Worm (Caenorhabditis elegans): ENCODE measurements around the gene srh-140.
"Not testable (repeated sequence)": the region's sequence is repeated elsewhere in the genome, so short reads cannot be mapped to it uniquely, and the experiment has no call there.

srh-140 gene

DNA sequence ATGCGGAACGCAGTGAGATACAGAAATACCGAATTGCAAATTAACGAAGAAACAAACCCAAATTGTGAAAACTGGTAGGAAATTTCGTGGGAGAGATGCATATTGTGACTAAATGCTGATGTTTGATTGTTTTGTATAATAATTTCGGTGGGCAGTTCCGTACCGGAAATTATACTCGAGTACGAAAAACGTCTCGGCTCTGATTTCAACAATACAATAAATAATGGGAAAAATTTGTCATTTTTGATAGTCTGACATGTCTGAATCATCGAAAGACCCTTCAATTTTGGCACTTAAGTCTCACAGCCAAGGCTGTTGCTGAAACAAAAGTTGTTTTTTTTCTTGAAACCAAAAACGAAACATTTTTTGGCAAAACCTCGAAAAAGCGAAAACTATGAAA lies 30.1 kb downstream of the srh-140 start, which contains the start of gene str-43:
str-43 (minus strand) TSS at position 101 of the 400 bp plus-strand sequence.
- no peak for TF ChIP-seq syd-9 (tag; optimal IDR thresholded peaks at IDR 0.05)

DNA sequence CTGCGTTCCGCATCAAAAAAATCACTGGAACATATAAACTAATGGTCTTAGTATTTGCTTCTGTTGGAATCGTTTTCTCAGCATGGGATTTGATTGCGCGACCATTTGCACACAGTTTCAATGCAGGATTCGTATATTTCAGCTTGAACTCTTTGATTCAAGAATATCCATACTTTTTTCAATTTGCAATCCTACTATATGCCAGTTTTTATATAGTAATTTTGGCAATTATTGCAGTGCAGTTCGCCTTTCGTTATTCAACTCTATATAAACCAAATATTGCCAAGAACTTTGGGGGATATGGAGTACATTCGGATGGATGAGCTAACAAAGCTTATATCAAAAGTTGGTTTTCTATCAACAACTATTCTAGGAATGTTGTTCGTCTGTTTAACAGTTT lies 31.0 kb downstream of the srh-140 start, which contains the start of gene str-5:
str-5 (plus strand) TSS at position 301 of the 400 bp plus-strand sequence.
- TF ChIP-seq pqm-1 (tag; optimal IDR thresholded peaks at IDR 0.05); tbx-7 (tag; optimal IDR thresholded peaks at IDR 0.05); hlh-13 (GFP tag; optimal IDR thresholded peaks at IDR 0.05): not testable (repeated sequence)

DNA sequence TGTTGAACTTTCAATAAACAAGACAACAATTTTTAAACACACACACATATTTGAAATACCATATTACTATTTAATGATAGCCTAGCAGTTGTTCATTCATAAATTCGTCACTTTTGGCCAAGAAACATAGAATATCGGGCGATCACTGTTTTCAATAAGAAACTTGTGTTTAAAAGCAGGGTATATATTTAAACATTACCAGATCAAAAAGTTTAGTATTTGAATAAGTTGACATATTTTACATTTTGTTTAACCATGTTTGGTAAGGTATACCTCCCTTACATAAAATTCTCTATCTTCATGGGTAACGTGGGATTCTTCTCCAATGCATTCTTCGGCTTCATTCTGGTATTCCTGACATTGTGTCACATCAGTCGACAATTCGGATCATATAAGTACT lies 32.7 kb downstream of the srh-140 start, which contains the start of gene str-8:
str-8 (plus strand) TSS at position 301 of the 400 bp plus-strand sequence.
- not testable (repeated sequence) for TF ChIP-seq pax-1, tbx-7, eyg-1 (tag; optimal IDR thresholded peaks at IDR 0.05)

DNA sequence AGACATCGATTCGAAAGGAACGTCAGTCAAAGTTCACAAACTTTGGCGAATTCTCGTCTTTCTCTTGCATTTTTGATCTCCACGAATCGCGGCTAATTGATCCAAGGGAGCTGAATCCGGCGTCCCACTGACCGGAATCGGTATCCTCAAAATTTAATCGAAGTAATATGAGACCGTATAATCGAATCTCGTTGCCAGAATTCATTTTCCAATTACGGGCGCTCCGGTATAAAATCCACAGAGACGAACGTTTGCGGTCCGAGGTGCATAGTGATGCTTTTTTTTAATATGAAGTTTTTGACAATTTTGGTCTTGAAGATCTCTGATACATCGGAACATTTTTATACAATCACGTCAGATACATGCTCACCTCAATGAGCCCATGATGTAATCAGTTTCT lies 35.7 kb downstream of the srh-140 start:
- no peak for TF ChIP-seq pha-2 (tag; optimal IDR thresholded peaks at IDR 0.05)
- TF ChIP-seq zip-5 (tag; optimal IDR thresholded peaks at IDR 0.05), result no peak
- no peak for TF ChIP-seq ceh-14 (tag; optimal IDR thresholded peaks at IDR 0.05)
- no peak for TF ChIP-seq unc-42 (tag; optimal IDR thresholded peaks at IDR 0.05)
- TF ChIP-seq hlh-8 (tag; optimal IDR thresholded peaks at IDR 0.05), result no peak
- no peak for TF ChIP-seq ceh-9 (tag; optimal IDR thresholded peaks at IDR 0.05)
- TF ChIP-seq elt-4 (tag; optimal IDR thresholded peaks at IDR 0.05), result no peak
- TF ChIP-seq odd-2 (tag; optimal IDR thresholded peaks at IDR 0.05), result no peak
- no peak for TF ChIP-seq ahr-1 (tag; optimal IDR thresholded peaks at IDR 0.05)
- no peak for TF ChIP-seq pax-1 (tag; optimal IDR thresholded peaks at IDR 0.05)
- no peak for TF ChIP-seq hlh-15 (tag; optimal IDR thresholded peaks at IDR 0.05)
- no peak for TF ChIP-seq unc-3 (GFP tag; conservative IDR thresholded peaks at IDR 0.05)
- no peak for TF ChIP-seq unc-3 (tag; optimal IDR thresholded peaks at IDR 0.05)
- TF ChIP-seq T23F11.4 (GFP tag; optimal IDR thresholded peaks at IDR 0.05), result no peak
- TF ChIP-seq npax-4 (tag; optimal IDR thresholded peaks at IDR 0.05), result no peak
- no peak for TF ChIP-seq nhr-11 (tag; optimal IDR thresholded peaks at IDR 0.05)
- no peak for TF ChIP-seq elt-2 (tag; optimal IDR thresholded peaks at IDR 0.05)
- TF ChIP-seq C38D4.7 (GFP tag; optimal IDR thresholded peaks at IDR 0.05), result no peak

DNA sequence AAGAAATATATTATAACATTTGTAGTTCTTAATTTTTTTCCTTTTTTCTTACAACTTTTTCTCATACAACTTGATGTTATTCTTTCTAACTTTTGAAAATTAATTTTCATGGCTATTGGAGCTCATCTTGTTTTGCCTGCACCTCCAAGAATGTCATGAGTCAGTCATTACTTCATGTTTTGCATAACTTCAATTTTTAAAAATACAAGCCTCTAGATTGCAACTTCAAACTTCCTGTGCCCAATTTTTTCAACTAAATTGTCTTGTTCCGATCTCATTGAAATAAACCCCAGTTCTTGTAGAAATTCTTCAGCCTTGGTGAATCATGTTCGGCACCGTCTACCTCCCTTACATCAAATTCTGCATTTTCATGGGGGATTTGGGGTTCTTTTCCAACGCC lies 36.5 kb downstream of the srh-140 start, which contains the start of gene str-9:
str-9 (plus strand) TSS at position 301 of the 400 bp plus-strand sequence.
- TF ChIP-seq ceh-34 (tag; optimal IDR thresholded peaks at IDR 0.05) (no peak), ets-4 (tag; optimal IDR thresholded peaks at IDR 0.05) (no peak), odd-2 (tag; optimal IDR thresholded peaks at IDR 0.05) (no peak), pqm-1 (tag; optimal IDR thresholded peaks at IDR 0.05) (no peak), npax-4 (tag; optimal IDR thresholded peaks at IDR 0.05) (no peak), madf-2 (tag; optimal IDR thresholded peaks at IDR 0.05) (no peak), ceh-6 (GFP tag; optimal IDR thresholded peaks at IDR 0.05) (no peak), unc-42 (tag; optimal IDR thresholded peaks at IDR 0.05) (no peak), tbx-7 (tag; optimal IDR thresholded peaks at IDR 0.05) (no peak), ceh-22 (tag; optimal IDR thresholded peaks at IDR 0.05) (no peak), sdc-2 (tag; optimal IDR thresholded peaks at IDR 0.05) (no peak), ttx-3 (tag; optimal IDR thresholded peaks at IDR 0.05) (no peak), rnt-1 (tag; optimal IDR thresholded peaks at IDR 0.05) (no peak), eyg-1 (tag; optimal IDR thresholded peaks at IDR 0.05) (no peak), lim-6 (tag; optimal IDR thresholded peaks at IDR 0.05) (no peak)

- no peak for TF ChIP-seq Y22D7AL.16 (tag; optimal IDR thresholded peaks at IDR 0.05)
- TF ChIP-seq ceh-14 (tag; optimal IDR thresholded peaks at IDR 0.05), result no peak
- TF ChIP-seq zip-5 (tag; optimal IDR thresholded peaks at IDR 0.05), result no peak
- no peak for TF ChIP-seq sox-4 (tag; optimal IDR thresholded peaks at IDR 0.05)
- peak; percentile 10 for TF ChIP-seq lin-11 (tag; optimal IDR thresholded peaks at IDR 0.05)
- peak; percentile 76 for TF ChIP-seq unc-42 (tag; optimal IDR thresholded peaks at IDR 0.05)
- TF ChIP-seq pat-9 (tag; optimal IDR thresholded peaks at IDR 0.05), result peak; percentile 14
- peak; percentile 7 for TF ChIP-seq hlh-30 (tag; optimal IDR thresholded peaks at IDR 0.05; ENCODE audit: insufficient read depth)
- no peak for TF ChIP-seq syd-9 (tag; optimal IDR thresholded peaks at IDR 0.05)
- TF ChIP-seq unc-3 (GFP tag; conservative IDR thresholded peaks at IDR 0.05), result no peak
- peak; percentile 13 for TF ChIP-seq unc-3 (tag; optimal IDR thresholded peaks at IDR 0.05)
- peak; percentile 8 for TF ChIP-seq gmeb-2 (tag; optimal IDR thresholded peaks at IDR 0.05)
- peak; percentile 52 for TF ChIP-seq dve-1 (tag; optimal IDR thresholded peaks at IDR 0.05)
- no peak for TF ChIP-seq C08G9.2 (tag; optimal IDR thresholded peaks at IDR 0.05)
- no peak for TF ChIP-seq hlh-15 (tag; optimal IDR thresholded peaks at IDR 0.05)
- TF ChIP-seq F13H6.1 (tag; optimal IDR thresholded peaks at IDR 0.05), result no peak
- TF ChIP-seq ceh-30 (tag; optimal IDR thresholded peaks at IDR 0.05), result peak; percentile 84
- TF ChIP-seq pha-2 (tag; optimal IDR thresholded peaks at IDR 0.05), result no peak
- TF ChIP-seq ceh-34 (tag; optimal IDR thresholded peaks at IDR 0.05), result peak; percentile 4
Observed at ce11 chrV:15766122-15766594, 44.2 kb downstream of the srh-140 start, which contains the start of the genes haf-3 and F57A10.2. haf-3 (minus strand) TSS chrV:15766172. F57A10.2 (plus strand) TSS chrV:15766575.

All from whole organism, late embryonic.